Worm (Caenorhabditis elegans): ENCODE data around the gene abu-2.

DNA sequence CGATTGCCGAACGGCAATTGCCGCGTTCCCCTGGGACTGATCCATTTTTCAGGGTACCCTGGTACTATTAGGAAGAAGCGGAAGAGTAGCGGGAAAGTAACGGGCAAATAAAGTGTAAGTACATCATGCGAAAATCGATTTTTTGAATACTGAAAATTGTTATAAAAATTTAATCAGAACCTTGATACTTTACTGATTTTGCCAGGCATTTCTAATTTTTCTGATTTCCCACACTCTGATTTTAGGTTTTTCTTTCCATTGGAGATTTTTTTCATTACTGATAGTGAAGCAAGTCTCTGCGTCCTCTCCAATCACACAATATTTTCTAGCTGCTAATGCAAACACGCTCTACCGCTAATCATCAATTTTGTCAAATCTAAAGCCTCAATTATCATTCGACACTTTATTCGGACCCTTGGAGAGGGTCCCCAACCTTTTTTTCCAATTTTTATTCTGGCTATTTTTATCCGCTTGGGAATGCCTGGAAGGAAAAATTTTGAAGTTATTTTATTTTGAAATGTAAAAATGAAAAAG is 8.8 kb upstream of the abu-2 start, which contains the start of gene F19G12.9:
- TF ChIP-seq daf-12 (tag; optimal IDR thresholded peaks at IDR 0.05) (no peak), ZK546.5 (tag; optimal IDR thresholded peaks at IDR 0.05) (no peak), nhr-237 (tag; optimal IDR thresholded peaks at IDR 0.05) (no peak), unc-62 (GFP tag; optimal IDR thresholded peaks at IDR 0.05) (no peak), ceh-16 (tag; optimal IDR thresholded peaks at IDR 0.05) (no peak), snpc-4 (tag; optimal IDR thresholded peaks at IDR 0.05) (no peak), mml-1 (tag; optimal IDR thresholded peaks at IDR 0.05) (no peak), ztf-11 (tag; optimal IDR thresholded peaks at IDR 0.05) (no peak)
